In the genomic region with DNA sequence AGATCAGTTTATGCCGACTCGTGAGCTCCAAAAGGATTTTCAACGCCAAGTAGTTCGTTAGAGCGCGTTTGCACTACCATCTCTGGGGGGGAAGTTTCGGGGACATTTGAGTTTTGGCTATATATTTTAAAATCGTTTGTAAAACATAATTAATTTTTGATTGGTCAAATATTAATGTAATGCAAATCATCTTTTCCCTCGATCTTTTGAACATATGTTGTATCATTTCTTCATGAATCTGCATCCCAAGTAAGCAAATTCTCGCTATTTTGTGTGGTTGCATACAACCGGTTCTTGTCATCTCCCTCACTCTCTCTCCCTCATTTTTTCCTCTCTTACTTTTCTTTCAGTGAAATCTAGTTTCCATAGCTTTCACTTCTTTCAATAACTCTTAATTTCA, we compare ENCODE assay signal across 1 worm cellular context.
TF ChIP-seq lines count a peak whose summit lies in the region.

No protein-coding gene starts in this region.

TF ChIP-seq in whole organism, L1 larva, 84 proteins besides CTCF, POLR2A, EP300 and RAD21 (continued from another document):
- TF ChIP-seq ztf-11 (tag; optimal IDR thresholded peaks at IDR 0.05; lab: Kevin White, UChicago) (peak in 1 of 2 experiments; percentile 60), swsn-7 (tag; optimal IDR thresholded peaks at IDR 0.05; lab: Kevin White, UChicago) (peak; percentile 71), pax-3 (tag; optimal IDR thresholded peaks at IDR 0.05; lab: Kevin White, UChicago) (peak; percentile 78), fos-1 (tag; optimal IDR thresholded peaks at IDR 0.05; lab: Kevin White, UChicago) (no peak)
